Fruit fly (Drosophila melanogaster) whole organism, embryonic: ENCODE data around the gene CG11726.

ENCODE experiments used
- C15 ChIP-seq: fragments of 200-800 bp; sonication (Bioruptor generic); IDR thresholded peaks from 3 replicates; pipeline ENCODE4 v1.3.6; 2022; ENCODE audit warnings: missing biosample characterization, missing genetic modification characterization
- CG10267 ChIP-seq: fragments of 200-800 bp; sonication (Bioruptor generic); optimal IDR thresholded peaks from 2 replicates; lab custom pipeline; 2018; ENCODE audit warnings: missing biosample characterization, mild to moderate bottlenecking, missing genetic modification characterization, moderate library complexity
- CG11093 ChIP-seq: fragments of 200-800 bp; sonication (Bioruptor generic); IDR thresholded peaks from 3 replicates; pipeline ENCODE4 v1.3.6; 2022; ENCODE audit warnings: missing biosample characterization, missing genetic modification characterization
- CG11247 ChIP-seq: fragments of 200-800 bp; sonication (Bioruptor generic); IDR thresholded peaks from 2 replicates; pipeline ENCODE4 v1.3.6; 2022; ENCODE audit warnings: missing biosample characterization, missing genetic modification characterization
- CG11456 ChIP-seq: fragments of 200-800 bp; sonication (Bioruptor generic); IDR thresholded peaks from 3 replicates; pipeline ENCODE4 v1.3.6; 2022; ENCODE audit warnings: missing biosample characterization, missing genetic modification characterization
- CG1233 ChIP-seq: fragments of 200-800 bp; sonication (Bioruptor generic); optimal IDR thresholded peaks from 4 replicates; lab custom pipeline; 2018; ENCODE audit warnings: missing biosample characterization, mild to moderate bottlenecking, missing genetic modification characterization
- CG16779 ChIP-seq: fragments of 200-800 bp; sonication (Bioruptor generic); IDR thresholded peaks from 2 replicates; pipeline ENCODE4 v1.3.6; 2022; ENCODE audit warnings: missing biosample characterization, missing genetic modification characterization
- CG16813 ChIP-seq: fragments of 200-800 bp; sonication (Bioruptor generic); IDR thresholded peaks from 3 replicates; pipeline ENCODE4 v1.3.6; 2022; ENCODE audit warnings: missing biosample characterization, missing genetic modification characterization; ENCODE audit not compliant: partially characterized antibody
- CG2129 ChIP-seq: fragments of 200-800 bp; sonication (Bioruptor generic); IDR thresholded peaks from 2 replicates; pipeline ENCODE4 v1.3.6; 2022; ENCODE audit warnings: missing biosample characterization, missing genetic modification characterization; ENCODE audit not compliant: partially characterized antibody
- CG2678 ChIP-seq: fragments of 200-800 bp; sonication (Bioruptor generic); optimal IDR thresholded peaks from 3 replicates; lab custom pipeline; 2019; ENCODE audit warnings: missing biosample characterization, mild to moderate bottlenecking, missing genetic modification characterization, moderate library complexity
- CG30403 ChIP-seq: fragments of 200-800 bp; sonication (Bioruptor generic); optimal IDR thresholded peaks from 3 replicates; lab custom pipeline; 2016; ENCODE audit warnings: missing biosample characterization, missing genetic modification characterization
- CG3065 ChIP-seq: fragments of 200-800 bp; sonication (Bioruptor generic); optimal IDR thresholded peaks from 2 replicates; lab custom pipeline; 2016; ENCODE audit warnings: missing biosample characterization, missing genetic modification characterization
- CG8281 ChIP-seq: fragments of 200-800 bp; sonication (Bioruptor generic); optimal IDR thresholded peaks from 2 replicates; lab custom pipeline; 2018; ENCODE audit warnings: missing biosample characterization, mild to moderate bottlenecking, missing genetic modification characterization, moderate library complexity
- CG8765 ChIP-seq: fragments of 200-800 bp; sonication (Bioruptor generic); IDR thresholded peaks from 2 replicates; pipeline ENCODE4 v1.3.6; 2022; ENCODE audit warnings: missing biosample characterization, missing genetic modification characterization
- CG8944 ChIP-seq: fragments of 200-800 bp; sonication (Bioruptor generic); optimal IDR thresholded peaks from 3 replicates; lab custom pipeline; 2016; ENCODE audit warnings: missing biosample characterization, missing genetic modification characterization
- CG9609 ChIP-seq: fragments of 200-800 bp; sonication (Bioruptor generic); optimal IDR thresholded peaks from 3 replicates; lab custom pipeline; 2016; ENCODE audit warnings: missing biosample characterization, missing genetic modification characterization
- Dll ChIP-seq: fragments of 200-800 bp; sonication (Bioruptor generic); IDR thresholded peaks from 4 replicates; pipeline ENCODE4 v1.3.6; 2022; ENCODE audit warnings: missing biosample characterization, missing genetic modification characterization; ENCODE audit not compliant: partially characterized antibody
- HLHmδ ChIP-seq: fragments of 200-800 bp; sonication (Bioruptor generic); optimal IDR thresholded peaks from 2 replicates; lab custom pipeline; 2018; ENCODE audit warnings: missing biosample characterization, mild to moderate bottlenecking, missing genetic modification characterization, moderate library complexity
- Hand ChIP-seq: fragments of 200-800 bp; sonication (Bioruptor generic); optimal IDR thresholded peaks from 2 replicates; lab custom pipeline; 2017; ENCODE audit warnings: mild to moderate bottlenecking, missing biosample characterization, missing genetic modification reagents, missing genetic modification characterization
- Hr78 ChIP-seq, 2 experiments: fragments of 200-800 bp in 1 of 2; fragments of >200 bp in 1 of 2; sonication (Bioruptor generic) in 1 of 2; optimal IDR thresholded peaks; 2 replicates each; lab custom pipeline; 2017 to 2019; ENCODE audit warnings: missing biosample characterization in 2 of 2, missing genetic modification characterization in 2 of 2, mild to moderate bottlenecking in 1 of 2, moderate library complexity in 1 of 2
- Lim3 ChIP-seq: fragments of 200-800 bp; sonication (Bioruptor generic); IDR thresholded peaks from 2 replicates; pipeline ENCODE4 v1.3.6; 2022; ENCODE audit warnings: missing biosample characterization, missing genetic modification characterization
- MESR4 ChIP-seq: fragments of 200-800 bp; sonication (Bioruptor generic); optimal IDR thresholded peaks from 2 replicates; lab custom pipeline; 2018; ENCODE audit warnings: missing biosample characterization, mild to moderate bottlenecking, missing genetic modification characterization, moderate library complexity
- Myb ChIP-seq: fragments of 200-800 bp; sonication (Bioruptor generic); optimal IDR thresholded peaks from 2 replicates; lab custom pipeline; 2016; ENCODE audit warnings: missing biosample characterization, missing genetic modification characterization
- Nf-YB ChIP-seq: fragments of 200-800 bp; sonication (Bioruptor generic); optimal IDR thresholded peaks from 3 replicates; lab custom pipeline; 2019; ENCODE audit warnings: missing biosample characterization, mild to moderate bottlenecking, missing genetic modification characterization, moderate library complexity
- Sin3A ChIP-seq: fragments of >200 bp; optimal IDR thresholded peaks from 2 replicates; lab custom pipeline; 2018
- Sox102F ChIP-seq: fragments of 200-800 bp; sonication (Bioruptor generic); optimal IDR thresholded peaks from 2 replicates; lab custom pipeline; 2018; ENCODE audit warnings: missing biosample characterization, mild to moderate bottlenecking, missing genetic modification characterization, moderate library complexity
- Tbp ChIP-seq: fragments of >200 bp; optimal IDR thresholded peaks from 2 replicates; lab custom pipeline; 2018; ENCODE audit warnings: missing biosample characterization, missing genetic modification characterization
- ato ChIP-seq: fragments of 200-800 bp; sonication (Bioruptor generic); IDR thresholded peaks from 2 replicates; pipeline ENCODE4 v1.3.6; 2022; ENCODE audit warnings: missing biosample characterization, missing genetic modification characterization; ENCODE audit not compliant: partially characterized antibody
- br ChIP-seq: fragments of >200 bp; optimal IDR thresholded peaks from 2 replicates; lab custom pipeline; 2017
- chn ChIP-seq: fragments of 200-800 bp; sonication (Bioruptor generic); optimal IDR thresholded peaks from 2 replicates; lab custom pipeline; 2016; ENCODE audit warnings: missing biosample characterization, missing genetic modification characterization
- cwo ChIP-seq: fragments of 200-800 bp; sonication (Bioruptor generic); optimal IDR thresholded peaks from 3 replicates; lab custom pipeline; 2017; ENCODE audit warnings: missing biosample characterization, missing genetic modification characterization, mild to moderate bottlenecking, moderate library complexity, missing genetic modification reagents
- da ChIP-seq: fragments of 200-800 bp; sonication (Bioruptor generic); optimal IDR thresholded peaks from 2 replicates; lab custom pipeline; 2016; ENCODE audit warnings: missing biosample characterization, missing genetic modification characterization
- dm ChIP-seq: fragments of 200-800 bp; sonication (Bioruptor generic); optimal IDR thresholded peaks from 3 replicates; lab custom pipeline; 2016; ENCODE audit warnings: missing biosample characterization, missing genetic modification characterization
- dmrt11E ChIP-seq: fragments of 200-800 bp; sonication (Bioruptor generic); optimal IDR thresholded peaks from 3 replicates; lab custom pipeline; 2018; ENCODE audit warnings: missing biosample characterization, mild to moderate bottlenecking, missing genetic modification characterization, moderate library complexity
- dysf ChIP-seq: fragments of 200-800 bp; sonication (Bioruptor generic); IDR thresholded peaks from 3 replicates; pipeline ENCODE4 v1.3.6; 2022; ENCODE audit warnings: missing biosample characterization, missing genetic modification characterization
- ems ChIP-seq: fragments of 200-800 bp; sonication (Bioruptor generic); optimal IDR thresholded peaks from 3 replicates; lab custom pipeline; 2016; ENCODE audit warnings: missing biosample characterization, missing genetic modification characterization
- fd3F ChIP-seq: fragments of 200-800 bp; sonication (Bioruptor generic); optimal IDR thresholded peaks from 2 replicates; lab custom pipeline; 2018; ENCODE audit warnings: missing biosample characterization, mild to moderate bottlenecking, missing genetic modification characterization, moderate library complexity
- fd64A ChIP-seq: fragments of 200-800 bp; sonication (Bioruptor generic); optimal IDR thresholded peaks from 3 replicates; lab custom pipeline; 2018; ENCODE audit warnings: missing biosample characterization, mild to moderate bottlenecking, missing genetic modification characterization
- ftz-f1 ChIP-seq: fragments of 200-800 bp; sonication (Bioruptor generic); optimal IDR thresholded peaks from 2 replicates; lab custom pipeline; 2016; ENCODE audit warnings: missing biosample characterization, missing genetic modification characterization
- gcm2 ChIP-seq: fragments of 200-800 bp; sonication (Bioruptor generic); optimal IDR thresholded peaks from 2 replicates; lab custom pipeline; 2016; ENCODE audit warnings: missing biosample characterization, missing genetic modification characterization
- odd ChIP-seq: fragments of 200-800 bp; sonication (Bioruptor generic); optimal IDR thresholded peaks from 2 replicates; lab custom pipeline; 2017; ENCODE audit warnings: missing biosample characterization, mild to moderate bottlenecking, missing genetic modification characterization
- shn ChIP-seq: fragments of 200-800 bp; sonication (Bioruptor generic); optimal IDR thresholded peaks from 3 replicates; lab custom pipeline; 2016; ENCODE audit warnings: missing biosample characterization, missing genetic modification characterization
- sisA ChIP-seq: fragments of 200-800 bp; sonication (Bioruptor generic); IDR thresholded peaks from 2 replicates; pipeline ENCODE4 v1.3.6; 2022; ENCODE audit warnings: missing biosample characterization, missing genetic modification characterization
- tup ChIP-seq: fragments of 200-800 bp; sonication (Bioruptor generic); optimal IDR thresholded peaks from 2 replicates; lab custom pipeline; 2016; ENCODE audit warnings: missing biosample characterization, mild to moderate bottlenecking, missing genetic modification characterization, moderate library complexity
- vfl ChIP-seq: fragments of 200-800 bp; sonication (Bioruptor generic); optimal IDR thresholded peaks from 2 replicates; lab custom pipeline; 2016; ENCODE audit warnings: missing biosample characterization, missing genetic modification characterization
- zen ChIP-seq: fragments of 200-800 bp; sonication (Bioruptor generic); optimal IDR thresholded peaks from 3 replicates; lab custom pipeline; 2018; ENCODE audit warnings: missing biosample characterization, mild to moderate bottlenecking, missing genetic modification characterization, moderate library complexity

CG11726 gene

dm6 chr3L:11349908-11350405, 44.5 kb upstream of the CG11726 start (continued):
- TF ChIP-seq fd64A (GFP tag; lab: Kevin White, UChicago) = peak; percentile 33
- TF ChIP-seq chn (GFP tag; lab: Kevin White, UChicago) = peak; percentile 79
- TF ChIP-seq da (GFP tag; lab: Kevin White, UChicago) = no peak

- TF ChIP-seq ems (GFP tag; lab: Kevin White, UChicago) (peak; percentile 50), CG2678 (tag; lab: Kevin White, UChicago) (peak; percentile 83), Tbp (GFP tag; lab: Kevin White, UChicago) (no peak), CG8944 (GFP tag; lab: Kevin White, UChicago) (peak; percentile 0), Sox102F (GFP tag; lab: Kevin White, UChicago) (peak; percentile 64), HLHmδ (peak; percentile 31), CG10267 (tag; lab: Kevin White, UChicago) (peak; percentile 63), dm (GFP tag; lab: Kevin White, UChicago) (peak; percentile 13), dmrt11E (peak; percentile 85), Nf-YB (GFP tag; lab: Kevin White, UChicago) (peak; percentile 62), gcm2 (GFP tag; lab: Kevin White, UChicago) (no peak), C15 (GFP tag; lab: Robert Waterston, UW) (no peak), CG1233 (GFP tag; lab: Kevin White, UChicago) (peak; percentile 63), ftz-f1 (GFP tag; lab: Kevin White, UChicago) (no peak), CG2129 (GFP tag; lab: Robert Waterston, UW) (no peak), zen (peak; percentile 59), cwo (GFP tag; lab: Kevin White, UChicago) (peak; percentile 62), vfl (GFP tag; lab: Kevin White, UChicago) (no peak), CG8281 (tag; lab: Kevin White, UChicago) (peak; percentile 12), MESR4 (GFP tag; lab: Kevin White, UChicago) (no peak), CG11093 (GFP tag; lab: Robert Waterston, UW) (no peak), CG11456 (peak; percentile 76), CG16779 (GFP tag; lab: Robert Waterston, UW) (no peak), br (no peak), dysf (0 out of 3 replicates have a peak, but pooled peaks have one; percentile 20), Lim3 (GFP tag; lab: Robert Waterston, UW) (no peak), Hand (peak; percentile 21), CG3065 (GFP tag; lab: Kevin White, UChicago) (no peak), fd3F (peak; percentile 32), CG11247 (GFP tag; lab: Robert Waterston, UW) (no peak), Dll (no peak), CG16813 (GFP tag; lab: Robert Waterston, UW) (no peak), odd (peak; percentile 69), Myb (no peak), Sin3A (no peak), CG9609 (GFP tag; lab: Kevin White, UChicago) (peak; percentile 12), CG8765 (no peak), shn (GFP tag; lab: Kevin White, UChicago) (peak; percentile 46), sisA (GFP tag; lab: Robert Waterston, UW) (peak; percentile 40; the same call in 1 of the 2 replicates), Hr78 (GFP tag; optimal IDR thresholded peaks at IDR 0.05; lab: Kevin White, UChicago) (peak in 1 of 2 experiments; percentile 12), CG30403 (GFP tag; lab: Kevin White, UChicago) (peak; percentile 49), ato (GFP tag; lab: Robert Waterston, UW) (no peak), tup (no peak)
Measured at dm6 chr3L:11350680-11351665, 43.5 kb upstream of the CG11726 start.
